Fruit fly (Drosophila melanogaster): Measurements from ENCODE around the gene CG13801.

CG13801 gene

dm6 chr3L:2390889-2391288 is 30.5 kb downstream of the CG13801 start, which contains the start of the genes CG32298 and CG32299:
TSS of gene CG32298 (minus strand) at chr3L:2390989.
TSS of gene CG32299 (minus strand) at chr3L:2390989.
- TF ChIP-seq CG33017 (tag; optimal IDR thresholded peaks at IDR 0.05), result no peak
- TF ChIP-seq Hr96 (GFP tag; optimal IDR thresholded peaks at IDR 0.05), result no peak
- no peak for TF ChIP-seq bab1 (GFP tag; optimal IDR thresholded peaks at IDR 0.05)
- TF ChIP-seq CG7045 (GFP tag; optimal IDR thresholded peaks at IDR 0.05), result no peak
- TF ChIP-seq CG11617 (GFP tag; optimal IDR thresholded peaks at IDR 0.05), result no peak
- TF ChIP-seq cnc (optimal IDR thresholded peaks at IDR 0.05), result no peak
- no peak for TF ChIP-seq CG5204 (GFP tag; optimal IDR thresholded peaks at IDR 0.05)
- TF ChIP-seq CG12768 (GFP tag; optimal IDR thresholded peaks at IDR 0.05), result no peak
- no peak for TF ChIP-seq CG1620 (GFP tag; optimal IDR thresholded peaks at IDR 0.05)
- no peak for TF ChIP-seq pad (GFP tag; optimal IDR thresholded peaks at IDR 0.05)
- no peak for TF ChIP-seq CG7101 (tag; optimal IDR thresholded peaks at IDR 0.05)
- no peak for TF ChIP-seq ovo (GFP tag; optimal IDR thresholded peaks at IDR 0.05)
- no peak for TF ChIP-seq kay (GFP tag; ENCODE audit: borderline replicate concordance)
- TF ChIP-seq cic (GFP tag; optimal IDR thresholded peaks at IDR 0.05), result no peak
- TF ChIP-seq Crg-1 (GFP tag; optimal IDR thresholded peaks at IDR 0.05), result no peak
- no peak for TF ChIP-seq tj (GFP tag; optimal IDR thresholded peaks at IDR 0.05)
- TF ChIP-seq Mnt (GFP tag; optimal IDR thresholded peaks at IDR 0.05), result no peak
- no peak for TF ChIP-seq toe (GFP tag; optimal IDR thresholded peaks at IDR 0.05)
- TF ChIP-seq CG14711 (tag; optimal IDR thresholded peaks at IDR 0.05), result no peak

- TF ChIP-seq CG7045 (GFP tag; optimal IDR thresholded peaks at IDR 0.05) (no peak), tj (GFP tag; optimal IDR thresholded peaks at IDR 0.05) (peak; percentile 73)
Observed at dm6 chr3L:2392745-2393435, 32.5 kb downstream of the CG13801 start.

dm6 chr3L:2397571-2398187 is 37.3 kb downstream of the CG13801 start:
- no peak for TF ChIP-seq tj (GFP tag; optimal IDR thresholded peaks at IDR 0.05)
- no peak for TF ChIP-seq Crg-1 (GFP tag; optimal IDR thresholded peaks at IDR 0.05)
- TF ChIP-seq CG5204 (GFP tag; optimal IDR thresholded peaks at IDR 0.05), result no peak
- no peak for TF ChIP-seq CG33017 (tag; optimal IDR thresholded peaks at IDR 0.05)
- no peak for TF ChIP-seq CG11617 (GFP tag; optimal IDR thresholded peaks at IDR 0.05)
- no peak for TF ChIP-seq Clk (GFP tag; optimal IDR thresholded peaks at IDR 0.05)
- TF ChIP-seq CG14711 (tag; optimal IDR thresholded peaks at IDR 0.05), result no peak
- TF ChIP-seq pad (GFP tag; optimal IDR thresholded peaks at IDR 0.05), result no peak
- TF ChIP-seq toe (GFP tag; optimal IDR thresholded peaks at IDR 0.05), result no peak
- no peak for TF ChIP-seq CG1620 (GFP tag; optimal IDR thresholded peaks at IDR 0.05)
- TF ChIP-seq ovo (GFP tag; optimal IDR thresholded peaks at IDR 0.05), result no peak
- TF ChIP-seq cic (GFP tag; optimal IDR thresholded peaks at IDR 0.05), result no peak
- no peak for TF ChIP-seq cnc (optimal IDR thresholded peaks at IDR 0.05)
- no peak for TF ChIP-seq CG7045 (GFP tag; optimal IDR thresholded peaks at IDR 0.05)
- TF ChIP-seq Hr96 (GFP tag; optimal IDR thresholded peaks at IDR 0.05), result no peak

- TF ChIP-seq toe (GFP tag; optimal IDR thresholded peaks at IDR 0.05) (no peak), tj (GFP tag; optimal IDR thresholded peaks at IDR 0.05) (peak; percentile 57)
Observed at dm6 chr3L:2398636-2399035, 38.3 kb downstream of the CG13801 start.

- no peak for TF ChIP-seq toe (GFP tag; optimal IDR thresholded peaks at IDR 0.05)
- no peak for TF ChIP-seq tj (GFP tag; optimal IDR thresholded peaks at IDR 0.05)
- no peak for TF ChIP-seq CG14711 (tag; optimal IDR thresholded peaks at IDR 0.05)
- TF ChIP-seq bab1 (GFP tag; optimal IDR thresholded peaks at IDR 0.05), result no peak
- TF ChIP-seq Crg-1 (GFP tag; optimal IDR thresholded peaks at IDR 0.05), result no peak
- TF ChIP-seq Hr96 (GFP tag; optimal IDR thresholded peaks at IDR 0.05), result no peak
- TF ChIP-seq Clk (GFP tag; optimal IDR thresholded peaks at IDR 0.05), result no peak
- no peak for TF ChIP-seq CG33017 (tag; optimal IDR thresholded peaks at IDR 0.05)
- no peak for TF ChIP-seq cic (GFP tag; optimal IDR thresholded peaks at IDR 0.05)
- no peak for TF ChIP-seq pad (GFP tag; optimal IDR thresholded peaks at IDR 0.05)
- TF ChIP-seq CG11617 (GFP tag; optimal IDR thresholded peaks at IDR 0.05), result no peak
- no peak for TF ChIP-seq CG5204 (GFP tag; optimal IDR thresholded peaks at IDR 0.05)
- no peak for TF ChIP-seq cnc (optimal IDR thresholded peaks at IDR 0.05)
- no peak for TF ChIP-seq Mnt (GFP tag; optimal IDR thresholded peaks at IDR 0.05)
- TF ChIP-seq CG7101 (tag; optimal IDR thresholded peaks at IDR 0.05), result no peak
- no peak for TF ChIP-seq kay (GFP tag; ENCODE audit: borderline replicate concordance)
Observed at dm6 chr3L:2399788-2400187, 39.4 kb downstream of the CG13801 start.

- TF ChIP-seq kay (GFP tag; ENCODE audit: borderline replicate concordance) (peak; percentile 9), Mnt (GFP tag; optimal IDR thresholded peaks at IDR 0.05) (peak; percentile 17), bab1 (GFP tag; optimal IDR thresholded peaks at IDR 0.05) (no peak), CG33017 (tag; optimal IDR thresholded peaks at IDR 0.05) (peak; percentile 10)
Observed at dm6 chr3L:2400227-2400840, 40.0 kb downstream of the CG13801 start.

All from whole organism, adult.